Worm (Caenorhabditis elegans) whole organism, L2 larva: Measurements from ENCODE around the gene C34E10.9.

Experiments
- ama-1 ChIP-seq: fragments of 150-350 bp; optimal IDR thresholded peaks from 2 replicates; lab custom pipeline; 2018; ENCODE audit warnings: inconsistent platforms
- egl-27 ChIP-seq: sonication (generic microtip); optimal IDR thresholded peaks from 3 replicates; lab custom pipeline; 2017; ENCODE audit warnings: missing biosample characterization, missing genetic modification reagents, missing genetic modification characterization
- mdl-1 ChIP-seq, 2 experiments: fragments of 150-350 bp in 1 of 2; sonication (generic microtip) in 1 of 2; optimal IDR thresholded peaks; 2 replicates each; lab custom pipeline; 2017; ENCODE audit warnings: missing biosample characterization in 2 of 2, missing genetic modification characterization in 2 of 2
- unc-62 ChIP-seq: fragments of 150-350 bp; optimal IDR thresholded peaks from 2 replicates; lab custom pipeline; 2014; ENCODE audit warnings: missing biosample characterization, missing genetic modification reagents, missing genetic modification characterization

DNA sequence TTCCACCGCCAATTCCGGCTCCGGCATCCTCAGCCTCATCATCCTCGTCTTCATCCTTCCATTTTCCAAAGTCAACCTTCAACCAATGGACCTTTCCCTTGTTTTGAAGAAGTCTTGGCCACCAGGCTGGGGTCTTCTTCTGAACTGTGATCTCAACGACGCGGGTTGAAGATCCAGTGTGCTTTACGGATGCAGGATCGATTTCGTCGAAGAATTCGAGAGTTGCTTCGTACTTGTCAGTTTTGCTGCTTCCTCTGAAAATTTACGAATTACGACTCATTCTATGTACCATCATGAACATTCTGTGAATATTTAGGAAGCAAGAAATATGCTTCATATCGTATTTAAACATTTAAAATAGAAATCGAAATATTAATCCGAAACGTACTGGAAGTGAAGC, 11.1 kb upstream of the C34E10.9 start:
- TF ChIP-seq ama-1 (lab: Kevin White, UChicago) (peak; percentile 15), egl-27 (tag; lab: Kevin White, UChicago) (no peak), mdl-1 (tag; optimal IDR thresholded peaks at IDR 0.05; lab: Kevin White, UChicago) (no peak), unc-62 (GFP tag; lab: Kevin White, UChicago) (no peak)
